Fruit fly (Drosophila melanogaster) whole organism, adult: Measurements from ENCODE around the gene Mettl14.

ENCODE experiments used
- CG11617 ChIP-seq: fragments of 200-800 bp; sonication (Bioruptor generic); optimal IDR thresholded peaks from 2 replicates; lab custom pipeline; 2017; ENCODE audit warnings: mild to moderate bottlenecking, missing biosample characterization, missing genetic modification reagents, missing genetic modification characterization
- CG12768 ChIP-seq: fragments of 200-800 bp; sonication (Bioruptor generic); optimal IDR thresholded peaks from 2 replicates; lab custom pipeline; 2017; ENCODE audit warnings: missing biosample characterization, missing genetic modification characterization, mild to moderate bottlenecking, moderate library complexity, missing genetic modification reagents
- CG14711 ChIP-seq: fragments of 200-800 bp; sonication (Bioruptor generic); optimal IDR thresholded peaks from 2 replicates; lab custom pipeline; 2018; ENCODE audit warnings: missing biosample characterization, mild to moderate bottlenecking, missing genetic modification characterization, moderate library complexity
- CG1620 ChIP-seq: fragments of 200-800 bp; sonication (Bioruptor generic); optimal IDR thresholded peaks from 2 replicates; lab custom pipeline; 2016; ENCODE audit warnings: missing biosample characterization, missing genetic modification characterization
- CG33017 ChIP-seq: fragments of 200-800 bp; sonication (Bioruptor generic); optimal IDR thresholded peaks from 2 replicates; lab custom pipeline; 2018; ENCODE audit warnings: missing biosample characterization, mild to moderate bottlenecking, missing genetic modification characterization, moderate library complexity
- CG5204 ChIP-seq: fragments of 200-800 bp; sonication (Bioruptor generic); optimal IDR thresholded peaks from 2 replicates; lab custom pipeline; 2016; ENCODE audit warnings: missing biosample characterization, missing genetic modification characterization
- CG7045 ChIP-seq: fragments of 200-800 bp; sonication (Bioruptor generic); optimal IDR thresholded peaks from 2 replicates; lab custom pipeline; 2017; ENCODE audit warnings: missing biosample characterization, mild to moderate bottlenecking, missing genetic modification characterization
- CG7101 ChIP-seq: fragments of 200-800 bp; sonication (Bioruptor generic); optimal IDR thresholded peaks from 2 replicates; lab custom pipeline; 2018; ENCODE audit warnings: missing biosample characterization, mild to moderate bottlenecking, missing genetic modification characterization, moderate library complexity
- Clk ChIP-seq: fragments of 200-800 bp; sonication (Bioruptor generic); optimal IDR thresholded peaks from 2 replicates; lab custom pipeline; 2017; ENCODE audit warnings: missing biosample characterization, missing genetic modification characterization
- Crg-1 ChIP-seq: fragments of 200-800 bp; sonication (Bioruptor generic); optimal IDR thresholded peaks from 2 replicates; lab custom pipeline; 2016; ENCODE audit warnings: missing biosample characterization, missing genetic modification characterization
- Hr96 ChIP-seq: fragments of 200-800 bp; sonication (Bioruptor generic); optimal IDR thresholded peaks from 2 replicates; lab custom pipeline; 2016; ENCODE audit warnings: missing biosample characterization, missing genetic modification characterization
- Mnt ChIP-seq: fragments of 200-800 bp; sonication (Bioruptor generic); optimal IDR thresholded peaks from 2 replicates; lab custom pipeline; 2016; ENCODE audit warnings: missing biosample characterization, mild to moderate bottlenecking, missing genetic modification characterization
- bab1 ChIP-seq: fragments of 200-800 bp; sonication (Bioruptor generic); optimal IDR thresholded peaks from 3 replicates; lab custom pipeline; 2019; ENCODE audit warnings: missing biosample characterization, mild to moderate bottlenecking, missing genetic modification characterization, moderate library complexity
- cic ChIP-seq: fragments of 200-800 bp; sonication (Bioruptor generic); optimal IDR thresholded peaks from 2 replicates; lab custom pipeline; 2017; ENCODE audit warnings: missing biosample characterization, mild to moderate bottlenecking, missing genetic modification characterization, moderate library complexity
- cnc ChIP-seq, 2 experiments: fragments of >200 bp; optimal IDR thresholded peaks; 2 replicates each; lab custom pipeline; 2017
- kay ChIP-seq: fragments of 200-800 bp; sonication (Bioruptor generic); peaks from one replicate; lab custom pipeline; 2016; ENCODE audit warnings: missing biosample characterization, missing genetic modification characterization, borderline replicate concordance
- ovo ChIP-seq: fragments of 200-800 bp; sonication (Bioruptor generic); optimal IDR thresholded peaks from 2 replicates; lab custom pipeline; 2016; ENCODE audit warnings: missing biosample characterization, missing genetic modification characterization
- pad ChIP-seq: fragments of 200-800 bp; sonication (Bioruptor generic); optimal IDR thresholded peaks from 3 replicates; lab custom pipeline; 2017; ENCODE audit warnings: missing biosample characterization, missing genetic modification characterization, mild to moderate bottlenecking, moderate library complexity, missing genetic modification reagents
- tj ChIP-seq: fragments of 200-800 bp; sonication (Bioruptor generic); optimal IDR thresholded peaks from 3 replicates; lab custom pipeline; 2017; ENCODE audit warnings: missing biosample characterization, mild to moderate bottlenecking, missing genetic modification characterization, moderate library complexity
- toe ChIP-seq: fragments of 200-800 bp; sonication (Bioruptor generic); optimal IDR thresholded peaks from 2 replicates; lab custom pipeline; 2016; ENCODE audit warnings: missing biosample characterization, missing genetic modification characterization

Gene Mettl14

DNA sequence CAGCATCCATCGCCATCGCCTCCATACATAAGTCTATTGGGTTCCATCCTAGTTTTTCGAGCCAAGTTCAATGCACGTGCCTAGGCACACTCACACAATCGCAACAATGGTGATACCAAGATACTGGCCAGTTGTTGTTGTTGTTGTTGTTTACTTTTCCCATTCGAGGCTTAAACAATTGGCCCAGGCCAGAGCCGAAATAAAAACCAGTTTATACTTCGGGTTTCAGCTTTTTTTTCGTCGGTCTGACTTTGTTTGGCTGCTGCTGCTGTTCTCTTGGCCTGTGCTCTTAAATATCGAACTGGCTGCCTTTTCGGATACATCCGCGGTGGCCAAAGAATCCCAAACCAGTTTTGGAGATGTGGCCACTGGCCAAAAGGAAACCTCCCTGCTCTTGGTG lies 28.0 kb upstream of the Mettl14 start:
- no peak for TF ChIP-seq tj (GFP tag; lab: Kevin White, UChicago)
- TF ChIP-seq kay (GFP tag; lab: Kevin White, UChicago): no peak
- no peak for TF ChIP-seq CG14711
- no peak for TF ChIP-seq CG5204
- TF ChIP-seq cnc (optimal IDR thresholded peaks at IDR 0.05; lab: Kevin White, UChicago): no peak
- no peak for TF ChIP-seq CG1620
- no peak for TF ChIP-seq Crg-1
- TF ChIP-seq toe: no peak
- TF ChIP-seq pad (GFP tag; lab: Kevin White, UChicago): no peak
- no peak for TF ChIP-seq Hr96 (GFP tag; lab: Kevin White, UChicago)

DNA sequence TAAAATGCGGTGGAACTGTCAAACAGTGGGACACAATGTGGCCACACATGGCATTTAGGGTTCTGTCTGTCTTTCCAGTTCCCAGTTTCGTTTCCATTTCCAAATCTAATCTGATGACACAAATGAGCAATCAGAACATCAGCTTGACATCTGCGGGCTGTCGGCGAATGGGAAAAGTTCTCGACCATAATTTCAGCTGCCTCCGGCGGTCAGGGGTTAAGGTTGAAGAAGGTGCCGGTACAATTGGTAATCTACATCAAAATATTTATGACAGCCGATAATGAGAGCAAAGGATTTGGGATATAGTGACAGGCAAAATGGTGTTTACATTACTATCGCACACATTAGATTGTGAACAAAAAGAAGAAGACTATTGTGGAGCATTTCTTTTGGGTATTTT lies 26.4 kb upstream of the Mettl14 start:
- no peak for TF ChIP-seq CG11617 (GFP tag; lab: Kevin White, UChicago)
- no peak for TF ChIP-seq tj (GFP tag; lab: Kevin White, UChicago)
- no peak for TF ChIP-seq CG5204
- TF ChIP-seq CG7045 (GFP tag; lab: Kevin White, UChicago): no peak
- no peak for TF ChIP-seq Hr96 (GFP tag; lab: Kevin White, UChicago)
- TF ChIP-seq CG33017 (tag; lab: Kevin White, UChicago): no peak
- no peak for TF ChIP-seq kay (GFP tag; lab: Kevin White, UChicago)
- no peak for TF ChIP-seq cnc (optimal IDR thresholded peaks at IDR 0.05; lab: Kevin White, UChicago)
- TF ChIP-seq toe: no peak
- no peak for TF ChIP-seq CG7101 (tag; lab: Kevin White, UChicago)
- TF ChIP-seq Crg-1: no peak
- no peak for TF ChIP-seq bab1 (GFP tag; lab: Kevin White, UChicago)
- TF ChIP-seq ovo: no peak
- no peak for TF ChIP-seq CG12768 (GFP tag; lab: Kevin White, UChicago)
- no peak for TF ChIP-seq cic (GFP tag; lab: Kevin White, UChicago)
- no peak for TF ChIP-seq pad (GFP tag; lab: Kevin White, UChicago)

dm6 chr2L:8284913-8285619 lies 23.2 kb upstream of the Mettl14 start:
- TF ChIP-seq pad (GFP tag; lab: Kevin White, UChicago) (no peak), cic (GFP tag; lab: Kevin White, UChicago) (no peak), toe (no peak), cnc (optimal IDR thresholded peaks at IDR 0.05; lab: Kevin White, UChicago) (no peak), CG11617 (GFP tag; lab: Kevin White, UChicago) (no peak), Mnt (GFP tag; lab: Kevin White, UChicago) (no peak), ovo (no peak), CG12768 (GFP tag; lab: Kevin White, UChicago) (no peak), Crg-1 (no peak), CG33017 (tag; lab: Kevin White, UChicago) (no peak), tj (GFP tag; lab: Kevin White, UChicago) (no peak), CG14711 (no peak), kay (GFP tag; lab: Kevin White, UChicago) (no peak), bab1 (GFP tag; lab: Kevin White, UChicago) (no peak), CG1620 (no peak), CG7045 (GFP tag; lab: Kevin White, UChicago) (no peak), Clk (GFP tag; lab: Kevin White, UChicago) (no peak), CG7101 (tag; lab: Kevin White, UChicago) (no peak), Hr96 (GFP tag; lab: Kevin White, UChicago) (no peak), CG5204 (no peak)

dm6 chr2L:8286595-8286994 lies 21.6 kb upstream of the Mettl14 start:
- TF ChIP-seq CG12768 (GFP tag; lab: Kevin White, UChicago) (no peak), cnc (optimal IDR thresholded peaks at IDR 0.05; lab: Kevin White, UChicago) (no peak), CG33017 (tag; lab: Kevin White, UChicago) (no peak), CG14711 (no peak), CG5204 (no peak), ovo (no peak), CG7101 (tag; lab: Kevin White, UChicago) (no peak), pad (GFP tag; lab: Kevin White, UChicago) (no peak), CG7045 (GFP tag; lab: Kevin White, UChicago) (no peak), tj (GFP tag; lab: Kevin White, UChicago) (no peak), toe (no peak), Hr96 (GFP tag; lab: Kevin White, UChicago) (no peak), CG11617 (GFP tag; lab: Kevin White, UChicago) (no peak)

DNA sequence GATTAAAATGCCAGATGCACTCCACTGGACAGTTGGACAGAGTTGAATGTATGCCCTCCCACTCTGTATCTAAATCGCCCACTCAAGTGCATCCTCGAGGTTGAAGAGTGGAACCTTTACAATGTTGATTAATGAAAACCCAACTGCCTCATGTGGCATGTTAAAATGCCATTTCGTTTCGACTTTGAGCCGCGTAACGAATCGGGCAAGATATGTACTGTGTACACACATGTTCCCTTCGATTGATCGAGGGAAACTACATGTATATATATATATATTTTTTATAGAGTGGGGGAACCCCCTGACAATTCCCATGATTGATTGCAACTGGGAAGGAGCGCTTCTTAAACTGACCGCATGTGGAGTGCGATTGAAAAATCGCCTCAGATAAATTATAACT lies 20.1 kb upstream of the Mettl14 start:
- no peak for TF ChIP-seq CG7045 (GFP tag; lab: Kevin White, UChicago)
- no peak for TF ChIP-seq bab1 (GFP tag; lab: Kevin White, UChicago)
- no peak for TF ChIP-seq kay (GFP tag; lab: Kevin White, UChicago)
- TF ChIP-seq cnc (optimal IDR thresholded peaks at IDR 0.05; lab: Kevin White, UChicago): no peak

DNA sequence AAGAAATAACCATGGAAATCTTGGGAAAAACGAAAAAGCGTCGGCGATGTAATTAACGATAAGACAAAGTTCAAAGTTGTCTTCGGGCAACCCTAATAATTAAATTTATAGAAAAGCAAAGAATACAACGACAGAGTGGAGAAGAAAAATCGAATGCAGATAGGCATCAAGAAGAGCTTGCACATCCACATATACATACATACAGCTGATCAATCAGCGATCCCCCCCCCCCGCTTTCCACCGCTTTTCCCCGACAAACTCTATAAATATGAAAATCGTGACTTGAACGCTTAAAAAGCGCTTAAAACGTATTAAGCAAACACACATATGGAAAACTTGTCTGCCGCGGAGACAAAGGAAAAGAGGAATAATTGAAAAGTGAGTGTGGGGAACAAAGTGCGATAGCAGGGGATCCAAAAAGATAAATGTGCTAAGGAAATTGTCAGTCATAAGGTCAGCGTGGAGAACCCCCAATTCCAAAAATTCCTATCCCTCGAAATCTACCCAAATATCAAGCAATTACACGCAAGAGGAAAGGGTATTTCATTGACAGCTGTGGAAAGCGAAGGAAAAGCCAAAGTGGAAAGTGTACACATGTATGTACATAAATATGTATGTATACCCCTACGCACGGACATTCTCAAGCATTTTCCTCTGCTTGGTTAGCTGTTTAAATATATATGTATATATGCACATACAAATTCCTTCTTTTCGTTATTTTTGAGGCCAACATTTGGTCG lies 18.7 kb upstream of the Mettl14 start:
- TF ChIP-seq CG11617 (GFP tag; lab: Kevin White, UChicago) (no peak), ovo (no peak), kay (GFP tag; lab: Kevin White, UChicago) (no peak), Hr96 (GFP tag; lab: Kevin White, UChicago) (no peak), Crg-1 (no peak), tj (GFP tag; lab: Kevin White, UChicago) (no peak), CG14711 (no peak), CG5204 (no peak), toe (no peak), pad (GFP tag; lab: Kevin White, UChicago) (no peak), CG7045 (GFP tag; lab: Kevin White, UChicago) (no peak)
